Worm (Caenorhabditis elegans) whole organism, late embryonic: ENCODE results near the gene srz-56.

ENCODE experiments used
- C38D4.7 ChIP-seq: fragments of 200-800 bp; sonication (Bioruptor generic); optimal IDR thresholded peaks from 2 replicates; lab custom pipeline; 2018; ENCODE audit warnings: mild to moderate bottlenecking, missing genetic modification characterization, moderate library complexity, missing compliant biosample characterization
- T23F11.4 ChIP-seq: fragments of 200-800 bp; sonication (Bioruptor generic); optimal IDR thresholded peaks from 2 replicates; lab custom pipeline; 2018; ENCODE audit warnings: mild to moderate bottlenecking, missing genetic modification characterization, missing compliant biosample characterization
- ama-1 ChIP-seq: fragments of 150-350 bp; optimal IDR thresholded peaks from 2 replicates; lab custom pipeline; 2014
- ceh-34 ChIP-seq: sonication (generic microtip); optimal IDR thresholded peaks from 2 replicates; lab custom pipeline; 2016; ENCODE audit warnings: mild to moderate bottlenecking, missing genetic modification characterization, missing compliant biosample characterization
- ceh-48 ChIP-seq: sonication (generic microtip); optimal IDR thresholded peaks from 2 replicates; lab custom pipeline; 2016; ENCODE audit warnings: missing genetic modification characterization, inconsistent platforms, missing compliant biosample characterization
- fkh-10 ChIP-seq: fragments of 150-350 bp; optimal IDR thresholded peaks from 2 replicates; lab custom pipeline; 2014; ENCODE audit warnings: missing biosample characterization, missing genetic modification reagents, missing genetic modification characterization
- gmeb-2 ChIP-seq: sonication (generic microtip); optimal IDR thresholded peaks from 2 replicates; lab custom pipeline; 2016; ENCODE audit warnings: missing genetic modification characterization, inconsistent platforms, missing compliant biosample characterization
- madf-2 ChIP-seq: sonication (generic microtip); optimal IDR thresholded peaks from 2 replicates; lab custom pipeline; 2017; ENCODE audit warnings: missing genetic modification characterization, missing compliant biosample characterization
- mec-3 ChIP-seq: sonication (generic microtip); optimal IDR thresholded peaks from 2 replicates; lab custom pipeline; 2016; ENCODE audit warnings: borderline replicate concordance, missing genetic modification characterization, missing compliant biosample characterization
- sox-2 ChIP-seq: fragments of 200-800 bp; sonication (Bioruptor generic); IDR thresholded peaks from 2 replicates; pipeline ENCODE4 v1.3.6; 2022; ENCODE audit warnings: missing genetic modification reagents, missing genetic modification characterization, missing compliant biosample characterization
- tbx-2 ChIP-seq: sonication (generic microtip); optimal IDR thresholded peaks from 2 replicates; lab custom pipeline; 2016; ENCODE audit warnings: missing genetic modification characterization, missing compliant biosample characterization

- TF ChIP-seq C38D4.7 (GFP tag; lab: Kevin White, UChicago) (no peak), ama-1 (lab: Kevin White, UChicago) (no peak), tbx-2 (no peak), T23F11.4 (GFP tag; lab: Kevin White, UChicago) (no peak), ceh-34 (no peak), gmeb-2 (tag; lab: Kevin White, UChicago) (no peak), ceh-48 (tag; lab: Kevin White, UChicago) (no peak), mec-3 (tag; lab: Kevin White, UChicago) (no peak), sox-2 (GFP tag; lab: Robert Waterston, UW) (no peak), madf-2 (tag; lab: Kevin White, UChicago) (no peak), fkh-10 (GFP tag; lab: Kevin White, UChicago) (no peak)
Observed at ce11 chrIII:2227407-2227806, 13.2 kb upstream of the srz-56 start, which contains the start of gene fbxa-62.
